Worm (Caenorhabditis elegans): ENCODE data around the gene C38D9.2.

ce11 chrV:17580017-17580416 lies 13.1 kb downstream of the C38D9.2 start:
- TF ChIP-seq nhr-76 (tag; optimal IDR thresholded peaks at IDR 0.05) = no peak
- TF ChIP-seq nhr-2 (tag; optimal IDR thresholded peaks at IDR 0.05) = no peak
- no peak for TF ChIP-seq elt-1 (tag; optimal IDR thresholded peaks at IDR 0.05; ENCODE audit: borderline replicate concordance, insufficient read depth)
- TF ChIP-seq ces-1 (GFP tag; optimal IDR thresholded peaks at IDR 0.05) = no peak
- no peak for TF ChIP-seq lsy-2 (tag; optimal IDR thresholded peaks at IDR 0.05)
- TF ChIP-seq snpc-4 (tag; optimal IDR thresholded peaks at IDR 0.05) = no peak
